Worm (Caenorhabditis elegans): ENCODE measurements around the gene rps-16.
A peak's percentile ranks its signal among the peaks of the same experiment; 100 is the strongest.
"Not testable (repeated sequence)": the region's sequence is repeated elsewhere in the genome, so short reads cannot be mapped to it uniquely, and the experiment has no call there.

The rps-16 gene

ce11 chrV:15000055-15000704 is at the start of gene rps-16:
TSS of gene rps-16 (minus strand) at chrV:15000541.
- TF ChIP-seq unc-55 (GFP tag; optimal IDR thresholded peaks at IDR 0.05) (no peak), ceh-34 (tag; optimal IDR thresholded peaks at IDR 0.05) (no peak)

DNA sequence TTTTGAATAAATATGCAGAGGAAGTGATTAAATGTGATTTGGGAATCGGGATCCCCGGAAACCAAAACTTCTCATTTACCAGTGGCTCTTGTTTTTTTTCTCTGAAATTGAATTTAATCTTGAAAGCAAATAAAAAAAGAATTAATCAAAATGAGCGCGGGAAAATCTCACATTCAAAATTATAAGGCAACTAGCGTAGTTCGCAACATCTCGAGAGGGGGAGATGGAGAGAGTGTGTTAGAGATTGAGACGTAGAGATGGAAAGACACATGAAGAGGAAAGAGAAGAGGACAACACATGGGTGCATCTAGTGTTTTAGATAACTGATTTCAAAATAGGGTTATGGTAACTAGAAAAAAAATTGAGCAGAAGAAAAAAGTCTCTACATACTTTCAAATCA is 47.8 kb upstream of the rps-16 start, which contains the start of gene sdc-3:
sdc-3 (minus strand) TSS at position 101 of the 400 bp plus-strand sequence.
- TF ChIP-seq unc-55 (GFP tag; optimal IDR thresholded peaks at IDR 0.05) (peak; percentile 17), ceh-34 (tag; optimal IDR thresholded peaks at IDR 0.05) (no peak), tbx-7 (tag; optimal IDR thresholded peaks at IDR 0.05) (no peak), zip-5 (tag; optimal IDR thresholded peaks at IDR 0.05) (no peak)

- not testable (repeated sequence) for TF ChIP-seq ceh-34, sox-4, ceh-48 (tag; optimal IDR thresholded peaks at IDR 0.05)
Observed at ce11 chrV:15036769-15037168, 36.4 kb upstream of the rps-16 start, which contains the start of gene melo-3. TSS of gene melo-3 (minus strand) at chrV:15036869.

DNA sequence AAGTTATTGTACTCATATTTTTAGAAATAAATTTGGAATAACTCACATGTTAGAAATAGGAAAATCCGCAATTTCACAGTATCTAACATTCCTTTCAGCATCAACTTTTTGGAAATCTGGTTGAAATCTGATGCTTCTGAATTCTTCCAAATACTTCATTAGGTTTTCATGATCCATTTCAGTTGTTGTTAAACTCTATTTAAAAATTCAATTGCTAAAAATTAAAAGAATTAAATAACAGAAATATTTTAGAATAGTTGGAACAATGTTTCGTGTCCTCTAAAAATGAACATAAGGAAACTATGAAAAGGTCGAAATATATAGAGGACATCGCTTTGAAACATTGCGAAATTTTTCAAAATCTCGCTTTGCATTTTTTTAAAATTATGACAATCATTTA is 31.0 kb upstream of the rps-16 start, which contains the start of gene cng-1:
cng-1 (minus strand) TSS at position 101 of the 400 bp plus-strand sequence.
- not testable (repeated sequence) for TF ChIP-seq sdc-2 (tag; optimal IDR thresholded peaks at IDR 0.05); pha-4 (tag; optimal IDR thresholded peaks at IDR 0.05); hlh-30 (tag; optimal IDR thresholded peaks at IDR 0.05; ENCODE audit: insufficient read depth)

- no peak for TF ChIP-seq pha-2 (tag; optimal IDR thresholded peaks at IDR 0.05)
- no peak for TF ChIP-seq pqm-1 (tag; optimal IDR thresholded peaks at IDR 0.05)
- TF ChIP-seq fax-1 (tag; optimal IDR thresholded peaks at IDR 0.05), result no peak
- TF ChIP-seq K09A11.1 (tag; optimal IDR thresholded peaks at IDR 0.05; ENCODE audit: insufficient read depth), result no peak
- no peak for TF ChIP-seq hlh-6 (tag; optimal IDR thresholded peaks at IDR 0.05)
- no peak for TF ChIP-seq ceh-2 (tag; optimal IDR thresholded peaks at IDR 0.05)
- TF ChIP-seq mec-3 (tag; optimal IDR thresholded peaks at IDR 0.05; ENCODE audit: borderline replicate concordance), result no peak
- no peak for TF ChIP-seq hlh-8 (tag; optimal IDR thresholded peaks at IDR 0.05)
- no peak for TF ChIP-seq tbx-7 (tag; optimal IDR thresholded peaks at IDR 0.05)
- no peak for TF ChIP-seq C08G9.2 (tag; optimal IDR thresholded peaks at IDR 0.05)
- no peak for TF ChIP-seq lin-11 (tag; optimal IDR thresholded peaks at IDR 0.05)
- TF ChIP-seq hlh-15 (tag; optimal IDR thresholded peaks at IDR 0.05), result no peak
- TF ChIP-seq ceh-45 (GFP tag; IDR thresholded peaks at IDR 0.05), result no peak
- TF ChIP-seq eyg-1 (tag; optimal IDR thresholded peaks at IDR 0.05), result no peak
- TF ChIP-seq zip-5 (tag; optimal IDR thresholded peaks at IDR 0.05), result no peak
- no peak for TF ChIP-seq madf-2 (tag; optimal IDR thresholded peaks at IDR 0.05)
- TF ChIP-seq fkh-6 (tag; optimal IDR thresholded peaks at IDR 0.05), result no peak
- TF ChIP-seq ets-4 (tag; optimal IDR thresholded peaks at IDR 0.05), result no peak
Observed at ce11 chrV:15028896-15029519, 28.7 kb upstream of the rps-16 start, which contains the start of gene F14H8.8. TSS of gene F14H8.8 (plus strand) at chrV:15029469.

DNA sequence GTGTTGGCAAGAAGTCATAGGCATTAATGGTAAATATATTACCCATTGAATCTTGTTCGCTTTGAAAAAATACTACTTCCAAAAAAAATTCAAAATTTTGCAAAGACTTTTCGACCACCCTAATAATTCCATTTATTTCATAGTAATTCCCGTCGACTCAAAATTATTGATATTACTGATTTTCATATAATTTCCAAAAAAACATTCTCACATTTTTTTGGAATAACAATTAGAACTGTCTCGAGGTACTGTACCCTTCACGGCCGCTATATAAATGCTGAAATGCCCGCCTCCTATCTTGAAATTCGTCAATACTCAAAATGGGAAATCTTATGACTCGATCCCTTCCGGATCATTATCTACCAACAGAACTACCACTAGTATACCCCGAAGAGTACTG is 23.2 kb upstream of the rps-16 start, which contains the start of gene F14H8.4:
F14H8.4 (plus strand) TSS at position 301 of the 400 bp plus-strand sequence.
- no peak for TF ChIP-seq elt-4 (tag; optimal IDR thresholded peaks at IDR 0.05)
- TF ChIP-seq ttx-3 (tag; optimal IDR thresholded peaks at IDR 0.05), result no peak
- no peak for TF ChIP-seq pag-3 (tag; optimal IDR thresholded peaks at IDR 0.05; ENCODE audit: borderline replicate concordance)
- no peak for TF ChIP-seq dmd-4 (tag; optimal IDR thresholded peaks at IDR 0.05; ENCODE audit: borderline replicate concordance)
- no peak for TF ChIP-seq pha-2 (tag; optimal IDR thresholded peaks at IDR 0.05)
- no peak for TF ChIP-seq fkh-10 (GFP tag; optimal IDR thresholded peaks at IDR 0.05)
- TF ChIP-seq hlh-30 (tag; optimal IDR thresholded peaks at IDR 0.05; ENCODE audit: insufficient read depth), result no peak
- TF ChIP-seq C38D4.7 (GFP tag; optimal IDR thresholded peaks at IDR 0.05), result no peak
- no peak for TF ChIP-seq fax-1 (tag; optimal IDR thresholded peaks at IDR 0.05)
- TF ChIP-seq che-1 (tag; optimal IDR thresholded peaks at IDR 0.05), result no peak
- no peak for TF ChIP-seq rnt-1 (tag; optimal IDR thresholded peaks at IDR 0.05)
- no peak for TF ChIP-seq ceh-34 (tag; optimal IDR thresholded peaks at IDR 0.05)
